Worm (Caenorhabditis elegans) whole organism, L3 larva: ENCODE data around the gene Y60C6A.1.

Source experiments
- R02D3.7 ChIP-seq: fragments of 150-350 bp; optimal IDR thresholded peaks from 2 replicates; lab custom pipeline; 2014; ENCODE audit warnings: missing biosample characterization, missing genetic modification characterization
- ZK546.5 ChIP-seq: sonication (generic microtip); optimal IDR thresholded peaks from 2 replicates; lab custom pipeline; 2017; ENCODE audit warnings: missing biosample characterization, missing genetic modification characterization
- aly-2 ChIP-seq: fragments of 150-350 bp; optimal IDR thresholded peaks from 2 replicates; lab custom pipeline; 2014; ENCODE audit warnings: missing biosample characterization, missing genetic modification characterization
- ama-1 ChIP-seq: fragments of 150-350 bp; optimal IDR thresholded peaks from 2 replicates; lab custom pipeline; 2018
- ceh-16 ChIP-seq: sonication (generic microtip); optimal IDR thresholded peaks from 2 replicates; lab custom pipeline; 2017; ENCODE audit warnings: missing biosample characterization, missing genetic modification characterization
- ceh-82 ChIP-seq: fragments of 150-350 bp; optimal IDR thresholded peaks from 2 replicates; lab custom pipeline; 2014; ENCODE audit warnings: missing biosample characterization, missing genetic modification characterization
- ceh-9 ChIP-seq: sonication (generic microtip); optimal IDR thresholded peaks from 2 replicates; lab custom pipeline; 2018; ENCODE audit warnings: missing biosample characterization, missing genetic modification characterization
- egl-27 ChIP-seq: sonication (generic microtip); optimal IDR thresholded peaks from 4 replicates; lab custom pipeline; 2017; ENCODE audit warnings: missing biosample characterization, missing genetic modification reagents, missing genetic modification characterization
- egl-5 ChIP-seq: fragments of 150-350 bp; optimal IDR thresholded peaks from 2 replicates; lab custom pipeline; 2017; ENCODE audit warnings: missing biosample characterization, missing genetic modification reagents, missing genetic modification characterization, inconsistent platforms
- elt-1 ChIP-seq: fragments of 150-350 bp; optimal IDR thresholded peaks from 2 replicates; lab custom pipeline; 2014; ENCODE audit warnings: missing biosample characterization, missing genetic modification characterization
- elt-2 ChIP-seq: sonication (generic microtip); optimal IDR thresholded peaks from 2 replicates; lab custom pipeline; 2016; ENCODE audit warnings: missing genetic modification reagents, mild to moderate bottlenecking, missing genetic modification characterization, missing compliant biosample characterization
- eor-1 ChIP-seq, 2 experiments: fragments of 150-350 bp; optimal IDR thresholded peaks; 2 replicates each; lab custom pipeline; 2014 to 2018; ENCODE audit warnings: missing biosample characterization in 2 of 2, missing genetic modification characterization in 2 of 2
- fkh-10 ChIP-seq: sonication (generic microtip); optimal IDR thresholded peaks from 2 replicates; lab custom pipeline; 2017; ENCODE audit warnings: missing biosample characterization, missing genetic modification reagents, missing genetic modification characterization
- fkh-2 ChIP-seq: fragments of 150-350 bp; optimal IDR thresholded peaks from 2 replicates; lab custom pipeline; 2014; ENCODE audit warnings: missing biosample characterization, missing genetic modification reagents, missing genetic modification characterization
- fos-1 ChIP-seq: fragments of 150-350 bp; optimal IDR thresholded peaks from 2 replicates; lab custom pipeline; 2014; ENCODE audit warnings: missing biosample characterization, missing genetic modification characterization
- hmg-11 ChIP-seq: sonication (generic microtip); optimal IDR thresholded peaks from 2 replicates; lab custom pipeline; 2016; ENCODE audit warnings: missing genetic modification characterization, missing compliant biosample characterization
- jun-1 ChIP-seq: fragments of 150-350 bp; optimal IDR thresholded peaks from 2 replicates; lab custom pipeline; 2014; ENCODE audit warnings: missing biosample characterization, missing genetic modification reagents, missing genetic modification characterization
- lsy-12 ChIP-seq: sonication (generic microtip); optimal IDR thresholded peaks from 2 replicates; lab custom pipeline; 2016; ENCODE audit warnings: mild to moderate bottlenecking, missing genetic modification characterization, missing compliant biosample characterization
- mdl-1 ChIP-seq: fragments of 150-350 bp; optimal IDR thresholded peaks from 2 replicates; lab custom pipeline; 2014; ENCODE audit warnings: missing biosample characterization, missing genetic modification characterization
- nfya-1 ChIP-seq: sonication (generic microtip); optimal IDR thresholded peaks from 2 replicates; lab custom pipeline; 2017; ENCODE audit warnings: missing genetic modification characterization, mild to moderate bottlenecking, missing compliant biosample characterization, antibody characterized with exemption, moderate library complexity; ENCODE audit not compliant: insufficient read depth
- nhr-11 ChIP-seq: fragments of 150-350 bp; optimal IDR thresholded peaks from 2 replicates; lab custom pipeline; 2014; ENCODE audit warnings: missing biosample characterization, missing genetic modification characterization
- nhr-12 ChIP-seq: fragments of 150-350 bp; optimal IDR thresholded peaks from 2 replicates; lab custom pipeline; 2014; ENCODE audit warnings: missing biosample characterization, missing genetic modification characterization
- nhr-23 ChIP-seq: fragments of 150-350 bp; optimal IDR thresholded peaks from 2 replicates; lab custom pipeline; 2014; ENCODE audit warnings: missing biosample characterization, missing genetic modification reagents, missing genetic modification characterization
- nhr-237 ChIP-seq: fragments of 150-350 bp; optimal IDR thresholded peaks from 2 replicates; lab custom pipeline; 2014; ENCODE audit warnings: missing biosample characterization, missing genetic modification characterization
- nhr-25 ChIP-seq: sonication (generic microtip); optimal IDR thresholded peaks from 2 replicates; lab custom pipeline; 2017; ENCODE audit warnings: missing biosample characterization, missing genetic modification characterization
- nhr-28 ChIP-seq: fragments of 150-350 bp; optimal IDR thresholded peaks from 2 replicates; lab custom pipeline; 2014; ENCODE audit warnings: missing biosample characterization, missing genetic modification characterization
- nhr-43 ChIP-seq: sonication (generic microtip); optimal IDR thresholded peaks from 2 replicates; lab custom pipeline; 2016; ENCODE audit warnings: mild to moderate bottlenecking, missing genetic modification characterization, missing compliant biosample characterization; ENCODE audit not compliant: poor library complexity, severe bottlenecking
- nhr-76 ChIP-seq: fragments of 150-350 bp; sonication (generic microtip); optimal IDR thresholded peaks from 5 replicates; lab custom pipeline; 2014; ENCODE audit warnings: missing biosample characterization, missing genetic modification characterization
- pha-4 ChIP-seq: fragments of 150-350 bp; optimal IDR thresholded peaks from 2 replicates; lab custom pipeline; 2014; ENCODE audit warnings: missing biosample characterization, missing genetic modification reagents, missing genetic modification characterization
- pqm-1 ChIP-seq: fragments of 150-350 bp; optimal IDR thresholded peaks from 2 replicates; lab custom pipeline; 2017; ENCODE audit warnings: missing biosample characterization, missing genetic modification characterization, inconsistent platforms
- sea-2 ChIP-seq: fragments of 150-350 bp; sonication (generic microtip); optimal IDR thresholded peaks from 4 replicates; lab custom pipeline; 2014; ENCODE audit warnings: missing biosample characterization, missing genetic modification reagents, missing genetic modification characterization
- skn-1 ChIP-seq: fragments of 150-350 bp; optimal IDR thresholded peaks from 2 replicates; lab custom pipeline; 2014; ENCODE audit warnings: missing biosample characterization, missing genetic modification characterization
- snpc-4 ChIP-seq: fragments of 150-350 bp; optimal IDR thresholded peaks from 2 replicates; lab custom pipeline; 2014; ENCODE audit warnings: missing biosample characterization, missing genetic modification characterization
- tbx-2 ChIP-seq: sonication (generic microtip); optimal IDR thresholded peaks from 2 replicates; lab custom pipeline; 2016; ENCODE audit warnings: mild to moderate bottlenecking, missing genetic modification characterization, missing compliant biosample characterization
- unc-62 ChIP-seq: fragments of 150-350 bp; sonication (generic microtip); optimal IDR thresholded peaks from 4 replicates; lab custom pipeline; 2014; ENCODE audit warnings: missing biosample characterization, missing genetic modification reagents, missing genetic modification characterization
- zag-1 ChIP-seq: fragments of 150-350 bp; optimal IDR thresholded peaks from 2 replicates; lab custom pipeline; 2014; ENCODE audit warnings: missing biosample characterization, missing genetic modification characterization
- ztf-11 ChIP-seq: fragments of 150-350 bp; optimal IDR thresholded peaks from 2 replicates; lab custom pipeline; 2014; ENCODE audit warnings: missing biosample characterization, missing genetic modification characterization
- ztf-4 ChIP-seq: fragments of 150-350 bp; optimal IDR thresholded peaks from 2 replicates; lab custom pipeline; 2014; ENCODE audit warnings: missing biosample characterization, missing genetic modification characterization

Y60C6A.1 gene

ce11 chrV:4823323-4823682 is 39.9 kb downstream of the Y60C6A.1 start, which contains the start of gene adss-1:
Gene adss-1 (minus strand): TSS chrV:4823423.
- no peak for TF ChIP-seq ztf-4 (tag; lab: Kevin White, UChicago)
- TF ChIP-seq ztf-11 (tag; lab: Kevin White, UChicago), result no peak
- TF ChIP-seq elt-1 (tag; lab: Kevin White, UChicago), result no peak
- TF ChIP-seq egl-27 (tag; lab: Kevin White, UChicago), result no peak
- no peak for TF ChIP-seq unc-62 (GFP tag; lab: Kevin White, UChicago)
- TF ChIP-seq nhr-237 (tag; lab: Kevin White, UChicago), result no peak
- TF ChIP-seq nhr-11, result no peak
- TF ChIP-seq fkh-10 (GFP tag; lab: Kevin White, UChicago), result no peak
- no peak for TF ChIP-seq fos-1 (tag; lab: Kevin White, UChicago)
- TF ChIP-seq ceh-82 (tag; lab: Kevin White, UChicago), result no peak
- no peak for TF ChIP-seq nhr-12 (tag; lab: Kevin White, UChicago)
- no peak for TF ChIP-seq ceh-9 (tag; lab: Kevin White, UChicago)
- TF ChIP-seq nhr-76 (tag; lab: Kevin White, UChicago), result no peak
- TF ChIP-seq tbx-2 (tag; lab: Kevin White, UChicago), result no peak
- no peak for TF ChIP-seq skn-1 (tag; lab: Kevin White, UChicago)
- no peak for TF ChIP-seq nhr-25 (tag; lab: Kevin White, UChicago)
- TF ChIP-seq egl-5 (tag; lab: Kevin White, UChicago), result no peak

- TF ChIP-seq nhr-28 (tag; lab: Kevin White, UChicago) (no peak), hmg-11 (tag; lab: Kevin White, UChicago) (no peak), pha-4 (tag; lab: Kevin White, UChicago) (peak; percentile 30), zag-1 (no peak), nhr-43 (tag; lab: Kevin White, UChicago) (peak; percentile 29), snpc-4 (tag; lab: Kevin White, UChicago) (no peak), nhr-25 (tag; lab: Kevin White, UChicago) (no peak), mdl-1 (tag; lab: Kevin White, UChicago) (no peak), ceh-9 (tag; lab: Kevin White, UChicago) (no peak), jun-1 (tag; lab: Kevin White, UChicago) (no peak), aly-2 (tag; lab: Kevin White, UChicago) (peak; percentile 8), R02D3.7 (no peak), nhr-23 (tag; lab: Kevin White, UChicago) (peak; percentile 49), nhr-237 (tag; lab: Kevin White, UChicago) (no peak), ZK546.5 (tag; lab: Kevin White, UChicago) (no peak), fkh-10 (GFP tag; lab: Kevin White, UChicago) (no peak), fos-1 (tag; lab: Kevin White, UChicago) (no peak), ama-1 (lab: Kevin White, UChicago) (peak; percentile 90), fkh-2 (tag; lab: Kevin White, UChicago) (no peak), pqm-1 (tag; lab: Kevin White, UChicago) (no peak), lsy-12 (tag; lab: Kevin White, UChicago) (peak; percentile 74), eor-1 (tag; optimal IDR thresholded peaks at IDR 0.05; lab: Kevin White, UChicago) (no peak), unc-62 (GFP tag; lab: Kevin White, UChicago) (no peak), ceh-16 (no peak), tbx-2 (tag; lab: Kevin White, UChicago) (peak; percentile 24), sea-2 (GFP tag; lab: Kevin White, UChicago) (no peak), nhr-11 (no peak), nhr-76 (tag; lab: Kevin White, UChicago) (no peak), nfya-1 (tag; lab: Kevin White, UChicago) (peak; percentile 5), elt-2 (tag; lab: Kevin White, UChicago) (peak; percentile 55), elt-1 (tag; lab: Kevin White, UChicago) (no peak), ztf-4 (tag; lab: Kevin White, UChicago) (peak; percentile 83)
- TF ChIP-seq, all 47 proteins: peak for 10
These were observed 40.4 kb downstream of the Y60C6A.1 start for ce11 chrV:4823683-4824391.
